ENCODE assay signal across 1 fruit fly cellular context in the genomic region with DNA sequence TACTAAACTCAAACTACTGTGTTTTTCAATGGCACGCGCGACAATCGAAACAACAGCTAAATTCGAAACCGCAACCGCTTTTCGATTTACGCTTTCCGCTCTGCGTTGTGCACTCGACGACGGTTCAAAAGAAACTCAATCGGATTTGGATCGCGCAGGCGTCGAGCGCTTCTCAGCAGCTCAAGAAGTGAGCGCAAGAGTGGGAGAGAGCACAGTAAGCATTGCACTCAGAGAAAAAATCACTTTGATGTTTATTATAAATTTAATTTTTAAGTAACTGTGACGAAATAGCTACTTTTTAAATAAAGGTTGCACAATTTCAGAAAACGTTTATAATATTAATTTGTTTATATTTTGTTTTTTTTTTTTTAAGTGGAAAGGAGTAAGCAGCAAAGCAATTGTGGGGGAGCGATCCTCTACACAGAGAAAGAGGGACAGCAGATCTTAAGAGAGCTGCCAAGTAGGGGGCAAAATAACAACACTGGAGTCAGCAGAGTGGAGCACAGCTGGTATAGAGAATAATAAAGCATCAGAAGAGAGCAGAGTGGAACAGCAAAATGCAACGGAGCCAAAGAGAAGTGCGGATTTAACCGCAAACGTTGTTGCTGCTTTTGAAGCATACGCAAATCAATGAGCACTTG.
TF ChIP-seq lines count a peak whose summit lies in the region.

No protein-coding gene starts in this region.

TF ChIP-seq in whole organism, embryonic, 481 proteins besides CTCF, POLR2A, EP300 and RAD21 (continued from another document and continues in another):
- TF ChIP-seq wor (GFP tag; IDR thresholded peaks at IDR 0.05; lab: Robert Waterston, UW) (peak; percentile 97), lbe (GFP tag; optimal IDR thresholded peaks at IDR 0.05; lab: Kevin White, UChicago) (peak; percentile 99), Deaf1 (tag; optimal IDR thresholded peaks at IDR 0.05; lab: Kevin White, UChicago) (peak; percentile 78), croc (GFP tag; conservative IDR thresholded peaks at IDR 0.05; lab: Robert Waterston, UW) (peak; percentile 99), HLH3B (GFP tag; IDR thresholded peaks at IDR 0.05; lab: Robert Waterston, UW) (peak; percentile 99), CG31441 (GFP tag; IDR thresholded peaks at IDR 0.05; lab: Robert Waterston, UW) (peak; percentile 99), CG6765 (GFP tag; optimal IDR thresholded peaks at IDR 0.05; lab: Kevin White, UChicago) (peak; percentile 91), CG13775 (GFP tag; optimal IDR thresholded peaks at IDR 0.05; lab: Kevin White, UChicago) (peak; percentile 97), CG15269 (tag; optimal IDR thresholded peaks at IDR 0.05; lab: Kevin White, UChicago) (peak; percentile 99), nmo (GFP tag; optimal IDR thresholded peaks at IDR 0.05; lab: Kevin White, UChicago) (peak; percentile 98), nau (GFP tag; optimal IDR thresholded peaks at IDR 0.05; lab: Kevin White, UChicago) (peak; percentile 96), Fer3 (tag; optimal IDR thresholded peaks at IDR 0.05; lab: Kevin White, UChicago) (peak; percentile 96), disco-r (GFP tag; optimal IDR thresholded peaks at IDR 0.05; lab: Kevin White, UChicago) (peak; percentile 85), CG10565 (GFP tag; optimal IDR thresholded peaks at IDR 0.05; lab: Kevin White, UChicago) (peak; percentile 91), CG4424 (GFP tag; optimal IDR thresholded peaks at IDR 0.05; lab: Kevin White, UChicago) (peak; percentile 99), CG9797 (GFP tag; optimal IDR thresholded peaks at IDR 0.05; lab: Kevin White, UChicago) (peak; percentile 61), CG4617 (GFP tag; optimal IDR thresholded peaks at IDR 0.05; lab: Kevin White, UChicago; ENCODE audit: borderline replicate concordance) (peak; percentile 93), CG9727 (GFP tag; optimal IDR thresholded peaks at IDR 0.05; lab: Kevin White, UChicago) (peak; percentile 99), jigr1 (GFP tag; IDR thresholded peaks at IDR 0.05; lab: Robert Waterston, UW) (peak; percentile 95), CG4360 (GFP tag; IDR thresholded peaks at IDR 0.05; lab: Robert Waterston, UW) (peak; percentile 92), cg (GFP tag; optimal IDR thresholded peaks at IDR 0.05; lab: Kevin White, UChicago) (no peak), sens (GFP tag; lab: Kevin White, UChicago) (peak; percentile 99), Hmx (GFP tag; optimal IDR thresholded peaks at IDR 0.05; lab: Kevin White, UChicago) (no peak), odd (GFP tag; optimal IDR thresholded peaks at IDR 0.05; lab: Kevin White, UChicago) (peak; percentile 96), CG12219 (GFP tag; optimal IDR thresholded peaks at IDR 0.05; lab: Kevin White, UChicago) (peak; percentile 94), dysf (GFP tag; IDR thresholded peaks at IDR 0.05; lab: Robert Waterston, UW) (peak; percentile 99), CG7963 (GFP tag; IDR thresholded peaks at IDR 0.05; lab: Robert Waterston, UW; ENCODE audit: partially characterized antibody) (no peak), bowl (GFP tag; IDR thresholded peaks at IDR 0.05; lab: Robert Waterston, UW) (peak; percentile 98), fru (optimal IDR thresholded peaks at IDR 0.05; lab: Kevin White, UChicago) (no peak), gcm (GFP tag; optimal IDR thresholded peaks at IDR 0.05; lab: Kevin White, UChicago) (peak; percentile 99), Med (GFP tag; lab: Kevin White, UChicago) (peak; percentile 98), wdn (GFP tag; IDR thresholded peaks at IDR 0.05; lab: Robert Waterston, UW) (peak; percentile 95), esg (GFP tag; conservative IDR thresholded peaks at IDR 0.05; lab: Robert Waterston, UW) (peak; percentile 98), mam (GFP tag; optimal IDR thresholded peaks at IDR 0.05; lab: Kevin White, UChicago) (peak; percentile 87), ssp (GFP tag; IDR thresholded peaks at IDR 0.05; lab: Robert Waterston, UW) (peak; percentile 95), CG10209 (GFP tag; optimal IDR thresholded peaks at IDR 0.05; lab: Kevin White, UChicago) (peak; percentile 97), CG12155 (GFP tag; optimal IDR thresholded peaks at IDR 0.05; lab: Kevin White, UChicago) (peak; percentile 94), CG2202 (tag; optimal IDR thresholded peaks at IDR 0.05; lab: Kevin White, UChicago) (peak; percentile 98), CG8388 (GFP tag; optimal IDR thresholded peaks at IDR 0.05; lab: Kevin White, UChicago) (peak; percentile 98), CG4730 (GFP tag; IDR thresholded peaks at IDR 0.05; lab: Robert Waterston, UW) (peak; percentile 98), onecut (GFP tag; IDR thresholded peaks at IDR 0.05; lab: Robert Waterston, UW) (peak; percentile 96), CG4707 (GFP tag; optimal IDR thresholded peaks at IDR 0.05; lab: Kevin White, UChicago) (peak; percentile 95), hkb (optimal IDR thresholded peaks at IDR 0.05; lab: Kevin White, UChicago) (peak; percentile 63), hkb (GFP tag; IDR thresholded peaks at IDR 0.05; lab: Robert Waterston, UW) (peak; percentile 99), usp (GFP tag; optimal IDR thresholded peaks at IDR 0.05; lab: Kevin White, UChicago) (no peak), Six4 (GFP tag; optimal IDR thresholded peaks at IDR 0.05; lab: Kevin White, UChicago) (peak; percentile 98), ranshi (GFP tag; IDR thresholded peaks at IDR 0.05; lab: Robert Waterston, UW) (peak; percentile 98), al (GFP tag; IDR thresholded peaks at IDR 0.05; lab: Robert Waterston, UW) (peak; percentile 94), nerfin-1 (tag; optimal IDR thresholded peaks at IDR 0.05; lab: Kevin White, UChicago) (peak; percentile 97), NfI (GFP tag; optimal IDR thresholded peaks at IDR 0.05; lab: Kevin White, UChicago) (peak; percentile 94), pho (GFP tag; optimal IDR thresholded peaks at IDR 0.05; lab: Kevin White, UChicago) (peak; percentile 82), CG12071 (GFP tag; optimal IDR thresholded peaks at IDR 0.05; lab: Kevin White, UChicago) (peak; percentile 88), pzg (GFP tag; optimal IDR thresholded peaks at IDR 0.05; lab: Kevin White, UChicago) (peak; percentile 0), Dbx (GFP tag; IDR thresholded peaks at IDR 0.05; lab: Robert Waterston, UW) (peak; percentile 95), CG6854 (GFP tag; optimal IDR thresholded peaks at IDR 0.05; lab: Kevin White, UChicago) (peak; percentile 93), CG12299 (tag; optimal IDR thresholded peaks at IDR 0.05; lab: Kevin White, UChicago) (peak; percentile 97), CG18262 (tag; optimal IDR thresholded peaks at IDR 0.05; lab: Kevin White, UChicago) (peak; percentile 97), hb (GFP tag; IDR thresholded peaks at IDR 0.05; lab: Robert Waterston, UW; ENCODE audit: partially characterized antibody) (no peak), inv (GFP tag; IDR thresholded peaks at IDR 0.05; lab: Robert Waterston, UW; ENCODE audit: partially characterized antibody) (no peak), sr (GFP tag; IDR thresholded peaks at IDR 0.05; lab: Robert Waterston, UW) (peak; percentile 95), CG2875 (GFP tag; optimal IDR thresholded peaks at IDR 0.05; lab: Kevin White, UChicago) (peak; percentile 99), maf-S (GFP tag; optimal IDR thresholded peaks at IDR 0.05; lab: Kevin White, UChicago) (peak; percentile 86), chn (GFP tag; optimal IDR thresholded peaks at IDR 0.05; lab: Kevin White, UChicago) (peak; percentile 96), dm (GFP tag; optimal IDR thresholded peaks at IDR 0.05; lab: Kevin White, UChicago) (peak; percentile 83), phol (tag; optimal IDR thresholded peaks at IDR 0.05; lab: Kevin White, UChicago) (peak; percentile 98), Dfd (GFP tag; optimal IDR thresholded peaks at IDR 0.05; lab: Kevin White, UChicago) (no peak), BtbVII (GFP tag; optimal IDR thresholded peaks at IDR 0.05; lab: Kevin White, UChicago) (peak; percentile 97), scrt (GFP tag; optimal IDR thresholded peaks at IDR 0.05; lab: Kevin White, UChicago) (peak; percentile 92), CG4328 (GFP tag; optimal IDR thresholded peaks at IDR 0.05; lab: Kevin White, UChicago) (peak; percentile 91), Ets65A (GFP tag; lab: Kevin White, UChicago) (peak; percentile 98), fd3F (GFP tag; optimal IDR thresholded peaks at IDR 0.05; lab: Kevin White, UChicago) (peak; percentile 92), en (GFP tag; optimal IDR thresholded peaks at IDR 0.05; lab: Kevin White, UChicago) (peak; percentile 78), Trl (optimal IDR thresholded peaks at IDR 0.05; lab: Kevin White, UChicago) (peak; percentile 88), Trl (GFP tag; optimal IDR thresholded peaks at IDR 0.05; lab: Kevin White, UChicago) (peak; percentile 58), MBD-R2 (GFP tag; IDR thresholded peaks at IDR 0.05; lab: Robert Waterston, UW) (peak; percentile 90), Drgx (GFP tag; IDR thresholded peaks at IDR 0.05; lab: Robert Waterston, UW) (peak; percentile 100), sob (GFP tag; IDR thresholded peaks at IDR 0.05; lab: Robert Waterston, UW) (peak; percentile 99), gsb-n (tag; optimal IDR thresholded peaks at IDR 0.05; lab: Kevin White, UChicago) (peak; percentile 99), grau (tag; optimal IDR thresholded peaks at IDR 0.05; lab: Kevin White, UChicago) (peak; percentile 93), CG1647 (GFP tag; optimal IDR thresholded peaks at IDR 0.05; lab: Kevin White, UChicago) (peak; percentile 92), CG14050 (GFP tag; IDR thresholded peaks at IDR 0.05; lab: Robert Waterston, UW) (peak; percentile 98), CG13424 (tag; optimal IDR thresholded peaks at IDR 0.05; lab: Kevin White, UChicago) (peak; percentile 99), CG13894 (tag; optimal IDR thresholded peaks at IDR 0.05; lab: Kevin White, UChicago) (peak; percentile 87), sisA (GFP tag; IDR thresholded peaks at IDR 0.05; lab: Robert Waterston, UW) (peak; percentile 98), CG10366 (GFP tag; IDR thresholded peaks at IDR 0.05; lab: Robert Waterston, UW) (peak; percentile 98), pum (GFP tag; optimal IDR thresholded peaks at IDR 0.05; lab: Kevin White, UChicago) (peak; percentile 0), unc-4 (GFP tag; IDR thresholded peaks at IDR 0.05; lab: Robert Waterston, UW; ENCODE audit: partially characterized antibody) (no peak), oc (tag; optimal IDR thresholded peaks at IDR 0.05; lab: Kevin White, UChicago) (peak; percentile 99), CG34224 (GFP tag; IDR thresholded peaks at IDR 0.05; lab: Robert Waterston, UW; ENCODE audit: partially characterized antibody) (no peak), Mes4 (GFP tag; optimal IDR thresholded peaks at IDR 0.05; lab: Kevin White, UChicago) (peak; percentile 94), B-H2 (GFP tag; optimal IDR thresholded peaks at IDR 0.05; lab: Kevin White, UChicago) (peak; percentile 78), CG33213 (GFP tag; optimal IDR thresholded peaks at IDR 0.05; lab: Kevin White, UChicago) (peak; percentile 89), CoRest (tag; optimal IDR thresholded peaks at IDR 0.05; lab: Kevin White, UChicago) (peak; percentile 98), Sox102F (GFP tag; optimal IDR thresholded peaks at IDR 0.05; lab: Kevin White, UChicago) (peak; percentile 99), D19A (tag; optimal IDR thresholded peaks at IDR 0.05; lab: Kevin White, UChicago) (peak; percentile 94), gcm2 (GFP tag; optimal IDR thresholded peaks at IDR 0.05; lab: Kevin White, UChicago) (peak; percentile 91), fu2 (GFP tag; optimal IDR thresholded peaks at IDR 0.05; lab: Kevin White, UChicago) (peak; percentile 72), mld (GFP tag; IDR thresholded peaks at IDR 0.05; lab: Robert Waterston, UW; ENCODE audit: partially characterized antibody) (no peak), CG7271 (tag; optimal IDR thresholded peaks at IDR 0.05; lab: Kevin White, UChicago) (peak; percentile 92), tna (GFP tag; IDR thresholded peaks at IDR 0.05; lab: Robert Waterston, UW; ENCODE audit: partially characterized antibody) (no peak; the same call in 1 of the 2 replicates), CkIIα-i1 (GFP tag; IDR thresholded peaks at IDR 0.05; lab: Robert Waterston, UW) (peak; percentile 78; the same call in 1 of the 2 replicates), knrl (GFP tag; IDR thresholded peaks at IDR 0.05; lab: Robert Waterston, UW; ENCODE audit: partially characterized antibody) (peak; percentile 36; the same call in 1 of the 3 replicates), CG6254 (GFP tag; optimal IDR thresholded peaks at IDR 0.05; lab: Kevin White, UChicago) (peak; percentile 96), Sry-β (GFP tag; optimal IDR thresholded peaks at IDR 0.05; lab: Kevin White, UChicago) (peak; percentile 75), CG8359 (GFP tag; optimal IDR thresholded peaks at IDR 0.05; lab: Kevin White, UChicago; ENCODE audit: borderline replicate concordance) (peak; percentile 93), CG4854 (GFP tag; optimal IDR thresholded peaks at IDR 0.05; lab: Kevin White, UChicago) (peak; percentile 90), CG18599 (GFP tag; optimal IDR thresholded peaks at IDR 0.05; lab: Kevin White, UChicago) (peak; percentile 97), Hsf (GFP tag; optimal IDR thresholded peaks at IDR 0.05; lab: Kevin White, UChicago) (peak; percentile 96), Myb (GFP tag; optimal IDR thresholded peaks at IDR 0.05; lab: Kevin White, UChicago) (peak; percentile 56), danr (GFP tag; IDR thresholded peaks at IDR 0.05; lab: Robert Waterston, UW) (peak; percentile 98), CG10267 (tag; optimal IDR thresholded peaks at IDR 0.05; lab: Kevin White, UChicago) (peak; percentile 98), insv (GFP tag; optimal IDR thresholded peaks at IDR 0.05; lab: Kevin White, UChicago) (peak; percentile 11 to 62), gfzf (GFP tag; optimal IDR thresholded peaks at IDR 0.05; lab: Kevin White, UChicago) (no peak), Awh (GFP tag; IDR thresholded peaks at IDR 0.05; lab: Robert Waterston, UW) (peak; percentile 99), E2f2 (GFP tag; IDR thresholded peaks at IDR 0.05; lab: Robert Waterston, UW) (peak; percentile 89), Hr3 (GFP tag; optimal IDR thresholded peaks at IDR 0.05; lab: Kevin White, UChicago) (peak; percentile 99), CG5180 (GFP tag; optimal IDR thresholded peaks at IDR 0.05; lab: Kevin White, UChicago) (peak; percentile 91), CG43689 (GFP tag; IDR thresholded peaks at IDR 0.05; lab: Robert Waterston, UW) (peak; percentile 98), yki (optimal IDR thresholded peaks at IDR 0.05; lab: Kevin White, UChicago) (peak; percentile 6), CG16815 (GFP tag; optimal IDR thresholded peaks at IDR 0.05; lab: Kevin White, UChicago) (peak; percentile 96), vfl (GFP tag; optimal IDR thresholded peaks at IDR 0.05; lab: Kevin White, UChicago) (peak; percentile 92), gt (GFP tag; IDR thresholded peaks at IDR 0.05; lab: Robert Waterston, UW) (peak; percentile 97), pita (GFP tag; optimal IDR thresholded peaks at IDR 0.05; lab: Kevin White, UChicago) (no peak)
